Fruit fly (Drosophila melanogaster) whole organism: Measurements from ENCODE around the gene CG42724.
A peak's percentile ranks its signal among the peaks of the same experiment; 100 is the strongest.

Experiments
- CG8478 ChIP-seq: fragments of >200 bp; optimal IDR thresholded peaks from 2 replicates; lab custom pipeline; 2018; ENCODE audit warnings: inconsistent platforms
- Dll ChIP-seq: fragments of >200 bp; optimal IDR thresholded peaks from 2 replicates; lab custom pipeline; 2017
- EcR ChIP-seq, 2 experiments: fragments of >200 bp; optimal IDR thresholded peaks; 2 replicates each; lab custom pipeline; 2017; ENCODE audit warnings: missing biosample characterization in 2 of 2, missing genetic modification characterization in 2 of 2, missing genetic modification reagents in 2 of 2
- pan ChIP-seq: fragments of >200 bp; optimal IDR thresholded peaks from 2 replicates; lab custom pipeline; 2017
- psq ChIP-seq: fragments of >200 bp; optimal IDR thresholded peaks from 2 replicates; lab custom pipeline; 2017
- usp ChIP-seq: fragments of >200 bp; optimal IDR thresholded peaks from 2 replicates; lab custom pipeline; 2017; ENCODE audit warnings: missing biosample characterization, missing genetic modification characterization, mixed read lengths

CG42724 gene

dm6 chr3R:6368100-6368499 is at the start of gene CG42724:
CG42724 (minus strand) TSS chr3R:6368288.
- TF ChIP-seq usp (GFP tag; lab: Kevin White, UChicago), result no peak
- no peak for TF ChIP-seq pan (lab: Kevin White, UChicago)
- TF ChIP-seq CG8478, result no peak
- no peak for TF ChIP-seq EcR (GFP tag; optimal IDR thresholded peaks at IDR 0.05; lab: Kevin White, UChicago)
- no peak for TF ChIP-seq psq (lab: Kevin White, UChicago)
- no peak for TF ChIP-seq Dll (lab: Kevin White, UChicago)

- TF ChIP-seq usp (GFP tag; lab: Kevin White, UChicago) (no peak), CG8478 (no peak), Dll (lab: Kevin White, UChicago) (no peak), EcR (GFP tag; optimal IDR thresholded peaks at IDR 0.05; lab: Kevin White, UChicago) (no peak), psq (lab: Kevin White, UChicago) (no peak), pan (lab: Kevin White, UChicago) (no peak)
Observed at dm6 chr3R:6416242-6416641, 48.2 kb upstream of the CG42724 start.

- TF ChIP-seq usp (GFP tag; lab: Kevin White, UChicago) (no peak), Dll (lab: Kevin White, UChicago) (no peak), CG8478 (no peak), pan (lab: Kevin White, UChicago) (no peak), psq (lab: Kevin White, UChicago) (no peak), EcR (GFP tag; optimal IDR thresholded peaks at IDR 0.05; lab: Kevin White, UChicago) (no peak)
Observed at dm6 chr3R:6414439-6415344, 46.6 kb upstream of the CG42724 start.

- TF ChIP-seq EcR (GFP tag; optimal IDR thresholded peaks at IDR 0.05; lab: Kevin White, UChicago) (no peak), Dll (lab: Kevin White, UChicago) (no peak), psq (lab: Kevin White, UChicago) (no peak)
Observed at dm6 chr3R:6413771-6414438, 45.8 kb upstream of the CG42724 start.

dm6 chr3R:6411454-6412204 is 43.5 kb upstream of the CG42724 start:
- no peak for TF ChIP-seq Dll (lab: Kevin White, UChicago)
- TF ChIP-seq CG8478, result no peak
- no peak for TF ChIP-seq pan (lab: Kevin White, UChicago)
- TF ChIP-seq usp (GFP tag; lab: Kevin White, UChicago), result no peak
- no peak for TF ChIP-seq EcR (GFP tag; optimal IDR thresholded peaks at IDR 0.05; lab: Kevin White, UChicago)
- no peak for TF ChIP-seq psq (lab: Kevin White, UChicago)

- peak in 1 of 2 experiments; percentile 81 for TF ChIP-seq EcR (GFP tag; optimal IDR thresholded peaks at IDR 0.05; lab: Kevin White, UChicago)
- no peak for TF ChIP-seq CG8478
Observed at dm6 chr3R:6410412-6411225, 42.5 kb upstream of the CG42724 start.

dm6 chr3R:6409153-6409571 is 41.1 kb upstream of the CG42724 start:
- TF ChIP-seq psq (lab: Kevin White, UChicago) (no peak), EcR (GFP tag; optimal IDR thresholded peaks at IDR 0.05; lab: Kevin White, UChicago) (peak in 1 of 2 experiments; percentile 62)

dm6 chr3R:6408467-6408866 is 40.4 kb upstream of the CG42724 start:
- TF ChIP-seq pan (lab: Kevin White, UChicago) (no peak), Dll (lab: Kevin White, UChicago) (no peak), CG8478 (no peak), EcR (GFP tag; optimal IDR thresholded peaks at IDR 0.05; lab: Kevin White, UChicago) (no peak), psq (lab: Kevin White, UChicago) (no peak), usp (GFP tag; lab: Kevin White, UChicago) (no peak)

- TF ChIP-seq CG8478 (no peak), EcR (GFP tag; optimal IDR thresholded peaks at IDR 0.05; lab: Kevin White, UChicago) (no peak), usp (GFP tag; lab: Kevin White, UChicago) (no peak), psq (lab: Kevin White, UChicago) (no peak), pan (lab: Kevin White, UChicago) (no peak)
Observed at dm6 chr3R:6407544-6407943, 39.5 kb upstream of the CG42724 start.

dm6 chr3R:6406566-6407098 is 38.5 kb upstream of the CG42724 start, which contains the start of gene gpp:
gpp (plus strand) TSS chr3R:6406855.
- TF ChIP-seq psq (lab: Kevin White, UChicago) (peak; percentile 21), Dll (lab: Kevin White, UChicago) (no peak)
